Fruit fly (Drosophila melanogaster): ENCODE results near the gene CG15386.

Gene CG15386

DNA sequence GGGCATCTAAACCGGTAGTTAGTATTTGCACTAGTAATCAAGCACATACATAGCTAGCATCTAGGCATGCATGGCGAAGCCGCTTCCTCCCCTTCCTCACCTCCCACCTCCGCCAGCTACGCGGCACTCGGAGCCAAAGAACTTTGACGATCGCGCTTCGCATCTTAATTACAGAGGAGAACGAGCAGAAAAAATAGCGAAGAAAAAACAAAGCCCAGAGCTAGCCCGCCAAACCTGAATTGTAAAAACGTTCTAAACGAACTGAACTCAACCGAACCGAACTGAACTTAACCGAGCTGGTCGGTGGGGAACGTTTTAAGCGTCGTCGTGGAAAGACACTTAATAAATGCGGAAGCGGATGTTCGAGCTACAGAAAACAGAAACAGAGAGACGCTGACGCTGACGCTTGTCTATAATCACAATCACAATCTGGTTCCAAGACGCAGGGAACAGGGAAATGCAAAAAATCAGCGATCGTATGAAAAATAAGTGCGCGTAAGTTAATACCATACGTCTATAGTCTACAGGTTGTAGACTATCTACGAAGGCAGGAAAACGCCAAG, 48.1 kb downstream of the CG15386 start:
- peak in 1 of 2 experiments; percentile 55 for TF ChIP-seq Eip74EF (GFP tag; optimal IDR thresholded peaks at IDR 0.05)
- TF ChIP-seq crol (GFP tag; IDR thresholded peaks at IDR 0.05), result peak; percentile 56
- TF ChIP-seq Deaf1 (tag; optimal IDR thresholded peaks at IDR 0.05), result peak; percentile 53
- peak; percentile 91; the same call in 3 of the 4 replicates for TF ChIP-seq chinmo (GFP tag; IDR thresholded peaks at IDR 0.05; ENCODE audit: partially characterized antibody)
- no peak for TF ChIP-seq phol (tag; optimal IDR thresholded peaks at IDR 0.05)
- peak; percentile 2 for TF ChIP-seq nom (GFP tag; optimal IDR thresholded peaks at IDR 0.05)
- peak; percentile 23 for TF ChIP-seq sd (tag; optimal IDR thresholded peaks at IDR 0.05)
- TF ChIP-seq CG13894 (tag; optimal IDR thresholded peaks at IDR 0.05), result peak; percentile 11
- TF ChIP-seq CG9609 (GFP tag; optimal IDR thresholded peaks at IDR 0.05), result no peak
- TF ChIP-seq Stat92E (GFP tag; optimal IDR thresholded peaks at IDR 0.05), result no peak
- TF ChIP-seq CG34224 (GFP tag; IDR thresholded peaks at IDR 0.05; ENCODE audit: partially characterized antibody), result 0 out of 3 replicates have a peak, but pooled peaks have one; percentile 23
- peak; percentile 36 for TF ChIP-seq CG10543 (GFP tag; optimal IDR thresholded peaks at IDR 0.05)

- peak; percentile 20 for TF ChIP-seq Sox100B (GFP tag; optimal IDR thresholded peaks at IDR 0.05)
- TF ChIP-seq scrt (GFP tag; optimal IDR thresholded peaks at IDR 0.05), result peak; percentile 48
- no peak for TF ChIP-seq zfh2 (GFP tag; optimal IDR thresholded peaks at IDR 0.05)
- no peak for TF ChIP-seq bigmax (GFP tag; optimal IDR thresholded peaks at IDR 0.05)
- TF ChIP-seq gcm (GFP tag; optimal IDR thresholded peaks at IDR 0.05), result peak; percentile 45
- peak; percentile 32; the same call in 1 of the 2 replicates for TF ChIP-seq Xrp1 (GFP tag; IDR thresholded peaks at IDR 0.05)
- peak; percentile 38 for TF ChIP-seq CG1603 (tag; optimal IDR thresholded peaks at IDR 0.05)
- TF ChIP-seq CG13296 (GFP tag; optimal IDR thresholded peaks at IDR 0.05), result peak; percentile 67
- TF ChIP-seq Hmr (GFP tag; optimal IDR thresholded peaks at IDR 0.05), result peak; percentile 34
- no peak for TF ChIP-seq seq (GFP tag; IDR thresholded peaks at IDR 0.05)
- TF ChIP-seq run (tag; optimal IDR thresholded peaks at IDR 0.05), result peak; percentile 40
- no peak for TF ChIP-seq Ssrp (tag; optimal IDR thresholded peaks at IDR 0.05)
- peak; percentile 5 for TF ChIP-seq YL-1 (GFP tag; optimal IDR thresholded peaks at IDR 0.05)
- TF ChIP-seq otp (GFP tag; IDR thresholded peaks at IDR 0.05), result peak; percentile 45; the same call in 1 of the 3 replicates
- no peak for TF ChIP-seq dpn (GFP tag; optimal IDR thresholded peaks at IDR 0.05)
- peak; percentile 49 for TF ChIP-seq CG12299 (tag; optimal IDR thresholded peaks at IDR 0.05)
- peak; percentile 49 for TF ChIP-seq CG6254 (GFP tag; optimal IDR thresholded peaks at IDR 0.05)
- TF ChIP-seq ap (GFP tag; IDR thresholded peaks at IDR 0.05), result no peak
- TF ChIP-seq Lim3 (GFP tag; IDR thresholded peaks at IDR 0.05), result 0 out of 2 replicates have a peak, but pooled peaks have one; percentile 6
- no peak for TF ChIP-seq crol (GFP tag; IDR thresholded peaks at IDR 0.05)
- no peak for TF ChIP-seq Doc3 (GFP tag; IDR thresholded peaks at IDR 0.05; ENCODE audit: partially characterized antibody)
- peak; percentile 73 for TF ChIP-seq wek (GFP tag; optimal IDR thresholded peaks at IDR 0.05)
- TF ChIP-seq CG7987 (GFP tag; optimal IDR thresholded peaks at IDR 0.05), result peak; percentile 17
- peak; percentile 4 for TF ChIP-seq Jarid2 (GFP tag; optimal IDR thresholded peaks at IDR 0.05)
- TF ChIP-seq CG17385 (GFP tag; optimal IDR thresholded peaks at IDR 0.05), result peak; percentile 31
- TF ChIP-seq CG13424 (tag; optimal IDR thresholded peaks at IDR 0.05), result peak; percentile 32
- peak; percentile 67 for TF ChIP-seq CG2678 (tag; optimal IDR thresholded peaks at IDR 0.05)
- TF ChIP-seq HLH3B (GFP tag; IDR thresholded peaks at IDR 0.05), result peak; percentile 18; the same call in 1 of the 2 replicates
- TF ChIP-seq CG18599 (GFP tag; optimal IDR thresholded peaks at IDR 0.05), result peak; percentile 56
- TF ChIP-seq chn (GFP tag; optimal IDR thresholded peaks at IDR 0.05), result no peak
- peak; percentile 48 for TF ChIP-seq Asciz (GFP tag; optimal IDR thresholded peaks at IDR 0.05)
- peak; percentile 13 for TF ChIP-seq Nf-YB (GFP tag; optimal IDR thresholded peaks at IDR 0.05)
- peak; percentile 24 for TF ChIP-seq HmgZ (tag; optimal IDR thresholded peaks at IDR 0.05)
- no peak for TF ChIP-seq CG4820 (GFP tag; optimal IDR thresholded peaks at IDR 0.05)
These were observed 48.7 kb downstream of the CG15386 start for dm6 chr2L:2168184-2168893.

All from whole organism, embryonic.